Worm (Caenorhabditis elegans) whole organism, late embryonic: ENCODE results near the gene Y82E9BL.6.

Experiments
- C08G9.2 ChIP-seq: sonication (generic microtip); optimal IDR thresholded peaks from 2 replicates; lab custom pipeline; 2016; ENCODE audit warnings: mild to moderate bottlenecking, missing genetic modification characterization, moderate library complexity, missing compliant biosample characterization
- C38D4.7 ChIP-seq: fragments of 200-800 bp; sonication (Bioruptor generic); optimal IDR thresholded peaks from 2 replicates; lab custom pipeline; 2018; ENCODE audit warnings: mild to moderate bottlenecking, missing genetic modification characterization, moderate library complexity, missing compliant biosample characterization
- F13H6.1 ChIP-seq: sonication (generic microtip); optimal IDR thresholded peaks from 2 replicates; lab custom pipeline; 2016; ENCODE audit warnings: missing genetic modification characterization, missing compliant biosample characterization
- K09A11.1 ChIP-seq: sonication (generic microtip); optimal IDR thresholded peaks from 2 replicates; lab custom pipeline; 2017; ENCODE audit warnings: antibody characterized with exemption, mild to moderate bottlenecking, missing genetic modification characterization, missing compliant biosample characterization; ENCODE audit not compliant: insufficient read depth
- T23F11.4 ChIP-seq: fragments of 200-800 bp; sonication (Bioruptor generic); optimal IDR thresholded peaks from 2 replicates; lab custom pipeline; 2018; ENCODE audit warnings: mild to moderate bottlenecking, missing genetic modification characterization, missing compliant biosample characterization
- Y22D7AL.16 ChIP-seq: sonication (generic microtip); optimal IDR thresholded peaks from 2 replicates; lab custom pipeline; 2016; ENCODE audit warnings: missing genetic modification characterization, missing compliant biosample characterization
- ahr-1 ChIP-seq: sonication (generic microtip); optimal IDR thresholded peaks from 2 replicates; lab custom pipeline; 2016; ENCODE audit warnings: missing genetic modification characterization, missing compliant biosample characterization
- ama-1 ChIP-seq: fragments of 150-350 bp; optimal IDR thresholded peaks from 2 replicates; lab custom pipeline; 2014
- ceh-14 ChIP-seq: sonication (generic microtip); optimal IDR thresholded peaks from 2 replicates; lab custom pipeline; 2016; ENCODE audit warnings: missing genotype, missing genetic modification characterization, missing compliant biosample characterization
- ceh-2 ChIP-seq: sonication (generic microtip); optimal IDR thresholded peaks from 2 replicates; lab custom pipeline; 2016; ENCODE audit warnings: missing genotype, missing genetic modification characterization, missing compliant biosample characterization
- ceh-30 ChIP-seq: fragments of 150-350 bp; optimal IDR thresholded peaks from 2 replicates; lab custom pipeline; 2014; ENCODE audit warnings: missing biosample characterization, missing genetic modification characterization
- ceh-31 ChIP-seq: sonication (generic microtip); optimal IDR thresholded peaks from 2 replicates; lab custom pipeline; 2016; ENCODE audit warnings: missing genetic modification characterization, missing compliant biosample characterization
- ceh-34 ChIP-seq: sonication (generic microtip); optimal IDR thresholded peaks from 2 replicates; lab custom pipeline; 2016; ENCODE audit warnings: mild to moderate bottlenecking, missing genetic modification characterization, missing compliant biosample characterization
- ceh-48 ChIP-seq: sonication (generic microtip); optimal IDR thresholded peaks from 2 replicates; lab custom pipeline; 2016; ENCODE audit warnings: missing genetic modification characterization, inconsistent platforms, missing compliant biosample characterization
- ceh-9 ChIP-seq: sonication (generic microtip); optimal IDR thresholded peaks from 2 replicates; lab custom pipeline; 2016; ENCODE audit warnings: mild to moderate bottlenecking, missing genetic modification characterization, inconsistent platforms, missing compliant biosample characterization
- elt-2 ChIP-seq: sonication (generic microtip); optimal IDR thresholded peaks from 2 replicates; lab custom pipeline; 2016; ENCODE audit warnings: missing genetic modification reagents, missing genetic modification characterization, missing compliant biosample characterization
- elt-4 ChIP-seq: sonication (generic microtip); optimal IDR thresholded peaks from 2 replicates; lab custom pipeline; 2016; ENCODE audit warnings: missing genetic modification characterization, missing compliant biosample characterization
- fax-1 ChIP-seq: sonication (generic microtip); optimal IDR thresholded peaks from 2 replicates; lab custom pipeline; 2016; ENCODE audit warnings: missing genotype, missing genetic modification characterization, missing compliant biosample characterization
- fkh-10 ChIP-seq: fragments of 150-350 bp; optimal IDR thresholded peaks from 2 replicates; lab custom pipeline; 2014; ENCODE audit warnings: missing biosample characterization, missing genetic modification reagents, missing genetic modification characterization
- lim-6 ChIP-seq: sonication (generic microtip); optimal IDR thresholded peaks from 2 replicates; lab custom pipeline; 2016; ENCODE audit warnings: missing genetic modification characterization, missing compliant biosample characterization
- madf-2 ChIP-seq: sonication (generic microtip); optimal IDR thresholded peaks from 2 replicates; lab custom pipeline; 2017; ENCODE audit warnings: missing genetic modification characterization, missing compliant biosample characterization
- nfya-1 ChIP-seq: sonication (generic microtip); optimal IDR thresholded peaks from 2 replicates; lab custom pipeline; 2017; ENCODE audit warnings: missing genetic modification characterization, mild to moderate bottlenecking, missing compliant biosample characterization, antibody characterized with exemption, moderate library complexity
- nhr-11 ChIP-seq: fragments of 150-350 bp; optimal IDR thresholded peaks from 2 replicates; lab custom pipeline; 2014; ENCODE audit warnings: missing biosample characterization, missing genetic modification characterization
- nhr-232 ChIP-seq: sonication (generic microtip); optimal IDR thresholded peaks from 2 replicates; lab custom pipeline; 2016; ENCODE audit warnings: missing genetic modification characterization, missing compliant biosample characterization
- npax-4 ChIP-seq: sonication (generic microtip); optimal IDR thresholded peaks from 2 replicates; lab custom pipeline; 2016; ENCODE audit warnings: missing genetic modification characterization, missing compliant biosample characterization
- odd-2 ChIP-seq: sonication (generic microtip); optimal IDR thresholded peaks from 2 replicates; lab custom pipeline; 2017; ENCODE audit warnings: antibody characterized with exemption, mild to moderate bottlenecking, missing genetic modification characterization, missing compliant biosample characterization
- pat-9 ChIP-seq: fragments of 200-800 bp; sonication (Bioruptor generic); optimal IDR thresholded peaks from 2 replicates; lab custom pipeline; 2018; ENCODE audit warnings: mild to moderate bottlenecking, missing genetic modification characterization, moderate library complexity, missing compliant biosample characterization
- pax-1 ChIP-seq: fragments of 150-350 bp; optimal IDR thresholded peaks from 2 replicates; lab custom pipeline; 2014; ENCODE audit warnings: missing biosample characterization, missing genetic modification characterization
- pqm-1 ChIP-seq: sonication (generic microtip); optimal IDR thresholded peaks from 2 replicates; lab custom pipeline; 2016; ENCODE audit warnings: missing genetic modification characterization, missing compliant biosample characterization
- pros-1 ChIP-seq: fragments of 150-350 bp; optimal IDR thresholded peaks from 2 replicates; lab custom pipeline; 2014; ENCODE audit warnings: missing biosample characterization, missing genetic modification reagents, missing genetic modification characterization
- ref-2 ChIP-seq: sonication (generic microtip); optimal IDR thresholded peaks from 2 replicates; lab custom pipeline; 2016; ENCODE audit warnings: missing genetic modification characterization, missing compliant biosample characterization
- sdc-2 ChIP-seq: sonication (generic microtip); optimal IDR thresholded peaks from 2 replicates; lab custom pipeline; 2016; ENCODE audit warnings: missing genotype, missing genetic modification characterization, missing compliant biosample characterization
- syd-9 ChIP-seq: sonication (generic microtip); optimal IDR thresholded peaks from 2 replicates; lab custom pipeline; 2016; ENCODE audit warnings: mild to moderate bottlenecking, missing genetic modification characterization, moderate library complexity, missing compliant biosample characterization
- ttx-3 ChIP-seq: sonication (generic microtip); optimal IDR thresholded peaks from 2 replicates; lab custom pipeline; 2016; ENCODE audit warnings: missing genetic modification reagents, missing genetic modification characterization, missing compliant biosample characterization
- unc-42 ChIP-seq: sonication (generic microtip); optimal IDR thresholded peaks from 2 replicates; lab custom pipeline; 2016; ENCODE audit warnings: missing genotype, missing genetic modification characterization, missing compliant biosample characterization
- unc-55 ChIP-seq: sonication (generic microtip); optimal IDR thresholded peaks from 2 replicates; lab custom pipeline; 2017; ENCODE audit warnings: missing biosample characterization, missing genetic modification reagents, missing genetic modification characterization
- unc-86 ChIP-seq: sonication (generic microtip); optimal IDR thresholded peaks from 2 replicates; lab custom pipeline; 2016; ENCODE audit warnings: missing genetic modification characterization, missing compliant biosample characterization

Gene Y82E9BL.6

ce11 chrIII:1345694-1346093, at the start of gene Y82E9BL.6:
Y82E9BL.6 (minus strand) TSS chrIII:1345794.
- TF ChIP-seq sdc-2 (tag; lab: Kevin White, UChicago) (no peak), C08G9.2 (no peak), pros-1 (tag; lab: Kevin White, UChicago) (no peak), pax-1 (tag; lab: Kevin White, UChicago) (no peak), odd-2 (no peak)

DNA sequence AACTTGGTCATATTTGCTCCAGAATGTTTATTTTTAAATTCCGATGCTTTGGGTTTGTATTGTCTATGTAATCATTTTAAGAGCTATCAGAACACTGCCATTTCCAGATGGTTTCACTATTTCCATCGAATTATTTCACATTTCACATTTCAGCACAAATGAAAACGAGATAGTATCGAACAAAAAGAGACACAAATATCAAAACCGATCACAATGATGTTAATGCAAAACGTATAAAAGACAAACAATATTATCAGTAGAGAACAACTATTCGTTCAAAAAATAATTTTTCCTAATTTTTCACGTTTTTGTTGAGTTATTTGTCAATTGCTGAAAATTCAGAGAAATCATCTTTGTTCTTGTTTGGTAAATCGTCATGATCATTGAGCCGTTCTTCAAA, 49.8 kb upstream of the Y82E9BL.6 start:
- no peak for TF ChIP-seq ceh-48
- TF ChIP-seq, all 69 proteins: peak for 0

- TF ChIP-seq elt-2 (tag; lab: Kevin White, UChicago) (peak; percentile 65), fkh-10 (GFP tag; lab: Kevin White, UChicago) (no peak)
Observed at ce11 chrIII:1392763-1393162, 47.2 kb upstream of the Y82E9BL.6 start.

ce11 chrIII:1391752-1392151, 46.2 kb upstream of the Y82E9BL.6 start, which contains the start of gene pals-17:
pals-17 (minus strand) TSS chrIII:1391852.
- TF ChIP-seq nhr-11 (tag; lab: Kevin White, UChicago), result no peak
- TF ChIP-seq Y22D7AL.16 (tag; lab: Kevin White, UChicago), result no peak

ce11 chrIII:1389988-1390387, 44.4 kb upstream of the Y82E9BL.6 start:
- TF ChIP-seq elt-2 (tag; lab: Kevin White, UChicago), result peak; percentile 86
- no peak for TF ChIP-seq unc-55 (GFP tag; lab: Kevin White, UChicago)
- TF ChIP-seq madf-2, result no peak
- TF ChIP-seq, all 69 proteins: peak for 1

- TF ChIP-seq sdc-2 (tag; lab: Kevin White, UChicago) (no peak), npax-4 (tag; lab: Kevin White, UChicago) (no peak), fkh-10 (GFP tag; lab: Kevin White, UChicago) (no peak), pat-9 (no peak), pqm-1 (no peak), pros-1 (tag; lab: Kevin White, UChicago) (no peak), unc-86 (tag; lab: Kevin White, UChicago) (no peak), ahr-1 (no peak), ceh-9 (tag; lab: Kevin White, UChicago) (no peak), C38D4.7 (GFP tag; lab: Kevin White, UChicago) (no peak), ama-1 (no peak), ceh-2 (no peak), madf-2 (no peak), K09A11.1 (tag; lab: Kevin White, UChicago) (no peak)
Observed at ce11 chrIII:1388274-1389058, 42.9 kb upstream of the Y82E9BL.6 start, which contains the start of gene pals-20. pals-20 (minus strand) TSS chrIII:1388324.

- TF ChIP-seq ref-2, result no peak
- TF ChIP-seq ahr-1, result no peak
- TF ChIP-seq nfya-1, result no peak
- TF ChIP-seq T23F11.4 (GFP tag; lab: Kevin White, UChicago), result no peak
- no peak for TF ChIP-seq fax-1 (tag; lab: Kevin White, UChicago)
- TF ChIP-seq, all 69 proteins: peak for 0
Observed at ce11 chrIII:1384694-1385093, 39.1 kb upstream of the Y82E9BL.6 start.

- no peak for TF ChIP-seq unc-42 (tag; lab: Kevin White, UChicago)
- no peak for TF ChIP-seq ref-2
- no peak for TF ChIP-seq lim-6 (tag; lab: Kevin White, UChicago)
- no peak for TF ChIP-seq nhr-232 (tag; lab: Kevin White, UChicago)
- no peak for TF ChIP-seq ceh-30 (tag; lab: Kevin White, UChicago)
- no peak for TF ChIP-seq ceh-31
- TF ChIP-seq ceh-34, result no peak
- TF ChIP-seq F13H6.1, result no peak
- no peak for TF ChIP-seq madf-2
- TF ChIP-seq sdc-2 (tag; lab: Kevin White, UChicago), result no peak
- TF ChIP-seq ceh-14, result no peak
- no peak for TF ChIP-seq elt-4 (tag; lab: Kevin White, UChicago)
- no peak for TF ChIP-seq syd-9 (tag; lab: Kevin White, UChicago)
- TF ChIP-seq ttx-3 (tag; lab: Kevin White, UChicago), result no peak
Observed at ce11 chrIII:1384092-1384491, 38.5 kb upstream of the Y82E9BL.6 start, which contains the start of the genes fbxa-138 and Y82E9BR.5. fbxa-138 (minus strand) TSS chrIII:1384252. Y82E9BR.5 (plus strand) TSS chrIII:1384370.
